In the genomic region with DNA sequence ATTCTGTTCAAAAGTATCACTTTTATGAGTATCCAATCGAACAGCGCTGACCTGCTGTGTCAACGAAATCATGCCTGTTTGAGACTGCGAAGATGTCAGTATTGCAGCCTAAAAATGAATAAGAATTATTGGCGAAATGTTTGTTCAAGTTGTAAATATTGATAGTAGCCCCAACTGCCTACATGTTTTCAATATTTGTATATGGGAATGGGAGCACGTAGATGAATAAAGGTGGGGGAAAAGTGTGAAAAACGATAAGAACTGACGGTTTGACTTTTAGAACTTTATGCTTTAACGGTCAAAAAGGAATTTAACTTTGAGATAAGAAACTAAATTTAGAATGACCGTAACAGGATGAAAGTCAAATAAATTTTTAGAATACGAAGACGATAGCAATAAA, we compare ENCODE assay signal across 3 worm cellular contexts.
A peak's percentile ranks its signal among the peaks of the same experiment; 100 is the strongest.
TF ChIP-seq lines count a peak whose summit lies in the region.

No protein-coding gene starts in this region.

TF ChIP-seq in whole organism, L2 larva, 48 proteins besides CTCF, POLR2A, EP300 and RAD21:
- TF ChIP-seq nhr-25 (tag; optimal IDR thresholded peaks at IDR 0.05; lab: Kevin White, UChicago) (no peak), fos-1 (tag; optimal IDR thresholded peaks at IDR 0.05; lab: Kevin White, UChicago) (peak; percentile 58)

TF ChIP-seq in whole organism, L3 larva, 47 proteins besides CTCF, POLR2A, EP300 and RAD21:
- TF ChIP-seq unc-62 (GFP tag; optimal IDR thresholded peaks at IDR 0.05; lab: Kevin White, UChicago) (no peak), pha-4 (tag; optimal IDR thresholded peaks at IDR 0.05; lab: Kevin White, UChicago) (peak; percentile 50), pqm-1 (tag; optimal IDR thresholded peaks at IDR 0.05; lab: Kevin White, UChicago) (peak; percentile 73), elt-2 (tag; optimal IDR thresholded peaks at IDR 0.05; lab: Kevin White, UChicago) (peak; percentile 62), jun-1 (tag; optimal IDR thresholded peaks at IDR 0.05; lab: Kevin White, UChicago) (no peak)

TF ChIP-seq in whole organism, L4 larva, 104 proteins besides CTCF, POLR2A, EP300 and RAD21:
- no peak for TF ChIP-seq F10B5.3 (tag; optimal IDR thresholded peaks at IDR 0.05; lab: Kevin White, UChicago)
- TF ChIP-seq F37D6.2 (tag; optimal IDR thresholded peaks at IDR 0.05; lab: Kevin White, UChicago), result no peak
- no peak for TF ChIP-seq skn-1 (tag; optimal IDR thresholded peaks at IDR 0.05; lab: Kevin White, UChicago)
- TF ChIP-seq pqm-1 (tag; optimal IDR thresholded peaks at IDR 0.05; lab: Kevin White, UChicago), result peak; percentile 44
- no peak for TF ChIP-seq daf-16 (GFP tag; optimal IDR thresholded peaks at IDR 0.05; lab: Kevin White, UChicago)
- TF ChIP-seq daf-16 (tag; optimal IDR thresholded peaks at IDR 0.05; lab: Kevin White, UChicago), result peak; percentile 93
- TF ChIP-seq php-3 (GFP tag; IDR thresholded peaks at IDR 0.05; lab: Robert Waterston, UW), result no peak
- TF ChIP-seq nhr-28 (tag; optimal IDR thresholded peaks at IDR 0.05; lab: Kevin White, UChicago), result peak; percentile 10
- TF ChIP-seq dve-1 (tag; optimal IDR thresholded peaks at IDR 0.05; lab: Kevin White, UChicago; ENCODE audit: insufficient read depth), result peak; percentile 71
